Worm (Caenorhabditis elegans): ENCODE data around the gene T28C12.15.

T28C12.15 gene

ce11 chrV:6280067-6280466 is 41.5 kb downstream of the T28C12.15 start:
- TF ChIP-seq dao-5 (tag; optimal IDR thresholded peaks at IDR 0.05) (no peak), W03F9.2 (tag; optimal IDR thresholded peaks at IDR 0.05) (no peak), him-1 (tag; optimal IDR thresholded peaks at IDR 0.05) (no peak)

ce11 chrV:6278117-6279081 is 43.2 kb downstream of the T28C12.15 start, which contains the start of gene fil-2:
Gene fil-2 (plus strand): TSS chrV:6279031.
- TF ChIP-seq dao-5 (tag; optimal IDR thresholded peaks at IDR 0.05) (no peak), him-1 (tag; optimal IDR thresholded peaks at IDR 0.05) (no peak), W03F9.2 (tag; optimal IDR thresholded peaks at IDR 0.05) (no peak)

- TF ChIP-seq him-1 (tag; optimal IDR thresholded peaks at IDR 0.05) (no peak), W03F9.2 (tag; optimal IDR thresholded peaks at IDR 0.05) (no peak), dao-5 (tag; optimal IDR thresholded peaks at IDR 0.05) (no peak)
Observed at ce11 chrV:6277178-6277834, 44.3 kb downstream of the T28C12.15 start.

ce11 chrV:6276205-6276604 is 45.4 kb downstream of the T28C12.15 start, which contains the start of gene F31F7.1:
Gene F31F7.1 (plus strand): TSS chrV:6276439.
- TF ChIP-seq him-1 (tag; optimal IDR thresholded peaks at IDR 0.05) (no peak), W03F9.2 (tag; optimal IDR thresholded peaks at IDR 0.05) (no peak), dao-5 (tag; optimal IDR thresholded peaks at IDR 0.05) (no peak)

- TF ChIP-seq him-1 (tag; optimal IDR thresholded peaks at IDR 0.05) (no peak), W03F9.2 (tag; optimal IDR thresholded peaks at IDR 0.05) (no peak), dao-5 (tag; optimal IDR thresholded peaks at IDR 0.05) (no peak)
Observed at ce11 chrV:6275209-6275608, 46.4 kb downstream of the T28C12.15 start.

- TF ChIP-seq him-1 (tag; optimal IDR thresholded peaks at IDR 0.05) (no peak), W03F9.2 (tag; optimal IDR thresholded peaks at IDR 0.05) (no peak), dao-5 (tag; optimal IDR thresholded peaks at IDR 0.05) (no peak)
Observed at ce11 chrV:6270552-6270951, 51.0 kb downstream of the T28C12.15 start, which contains the start of gene F31F7.2. Gene F31F7.2 (plus strand): TSS chrV:6270852.

Measured in whole organism, L4/young adult.